Worm (Caenorhabditis elegans) whole organism, L1 larva: ENCODE results near the gene egas-3.

ENCODE experiments used
- pqm-1 ChIP-seq: sonication (generic microtip); optimal IDR thresholded peaks from 3 replicates; lab custom pipeline; 2017; ENCODE audit warnings: missing biosample characterization, missing genetic modification characterization

egas-3 gene

DNA sequence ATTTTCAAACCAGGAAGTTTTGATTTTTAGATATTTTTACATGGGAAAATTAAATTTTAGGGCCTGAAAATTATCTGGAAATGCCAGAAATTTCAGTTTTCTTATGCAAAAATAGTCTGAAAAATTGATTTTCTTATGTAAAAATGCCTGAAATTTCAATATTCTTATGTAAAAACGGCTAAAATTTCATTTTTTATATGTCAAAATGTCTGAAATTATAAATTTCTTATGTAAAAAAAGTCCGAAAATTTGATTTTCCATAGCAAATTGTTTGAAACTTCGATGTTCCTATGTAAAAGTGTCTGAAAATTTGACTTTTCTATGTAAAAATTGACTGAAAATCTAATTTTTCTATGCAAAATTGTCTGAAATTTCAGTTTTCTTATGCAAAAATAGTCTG lies 56.5 kb downstream of the egas-3 start, which contains the start of gene Y51A2D.13 (continued):
- no peak for TF ChIP-seq pqm-1
- TF ChIP-seq, all 84 proteins: peak for 0
